Fruit fly (Drosophila melanogaster) whole organism, embryonic: ENCODE measurements around the gene Actn3.

ENCODE experiments used
- onecut ChIP-seq: fragments of 200-800 bp; sonication (Bioruptor generic); IDR thresholded peaks from 2 replicates; pipeline ENCODE4 v1.3.6; 2022; ENCODE audit warnings: missing biosample characterization, missing genetic modification characterization
- scrt ChIP-seq: fragments of 200-800 bp; sonication (Bioruptor generic); optimal IDR thresholded peaks from 2 replicates; lab custom pipeline; 2018; ENCODE audit warnings: missing biosample characterization, mild to moderate bottlenecking, missing genetic modification characterization, moderate library complexity

- peak; percentile 90 for TF ChIP-seq scrt (GFP tag; lab: Kevin White, UChicago)
- TF ChIP-seq onecut: peak; percentile 61
Measured at dm6 chr3R:17020956-17021355, 43.4 kb upstream of the Actn3 start, which contains the start of gene Adsl.
